Worm (Caenorhabditis elegans) whole organism, mixed stage, embryonic: ENCODE results near the gene vps-54.

Experiments used
- blmp-1 ChIP-seq: fragments of 150-350 bp; optimal IDR thresholded peaks from 2 replicates; lab custom pipeline; 2014; ENCODE audit warnings: missing biosample characterization, missing genetic modification characterization
- ceh-39 ChIP-seq: fragments of 150-350 bp; optimal IDR thresholded peaks from 2 replicates; lab custom pipeline; 2014; ENCODE audit warnings: missing biosample characterization, missing genetic modification characterization
- ceh-43 ChIP-seq: fragments of 200-800 bp; sonication (Bioruptor generic); optimal IDR thresholded peaks from 2 replicates; lab custom pipeline; 2018; ENCODE audit warnings: mild to moderate bottlenecking, missing genetic modification characterization, moderate library complexity, missing compliant biosample characterization
- ceh-83 ChIP-seq: fragments of 200-800 bp; sonication (Bioruptor generic); optimal IDR thresholded peaks from 2 replicates; lab custom pipeline; 2018; ENCODE audit warnings: mild to moderate bottlenecking, missing genetic modification characterization, missing compliant biosample characterization
- ces-1 ChIP-seq: fragments of 150-350 bp; optimal IDR thresholded peaks from 2 replicates; lab custom pipeline; 2014; ENCODE audit warnings: missing biosample characterization, missing genetic modification reagents, missing genetic modification characterization
- drap-1 ChIP-seq: fragments of 200-800 bp; sonication (Bioruptor generic); optimal IDR thresholded peaks from 3 replicates; lab custom pipeline; 2018; ENCODE audit warnings: mild to moderate bottlenecking, missing genetic modification characterization, missing compliant biosample characterization
- elt-1 ChIP-seq: sonication (generic microtip); optimal IDR thresholded peaks from 2 replicates; lab custom pipeline; 2017; ENCODE audit warnings: missing genetic modification characterization, mild to moderate bottlenecking, missing compliant biosample characterization, antibody characterized with exemption, moderate library complexity, borderline replicate concordance; ENCODE audit not compliant: insufficient read depth
- elt-3 ChIP-seq: fragments of 150-350 bp; optimal IDR thresholded peaks from 2 replicates; lab custom pipeline; 2014; ENCODE audit warnings: missing biosample characterization, missing genetic modification characterization
- flh-1 ChIP-seq: fragments of 200-800 bp; sonication (Bioruptor generic); optimal IDR thresholded peaks from 2 replicates; lab custom pipeline; 2018; ENCODE audit warnings: mild to moderate bottlenecking, missing genetic modification characterization, moderate library complexity, missing compliant biosample characterization
- ham-2 ChIP-seq: fragments of 200-800 bp; sonication (Bioruptor generic); optimal IDR thresholded peaks from 2 replicates; lab custom pipeline; 2018; ENCODE audit warnings: mild to moderate bottlenecking, missing genetic modification characterization, missing compliant biosample characterization
- hlh-1 ChIP-seq: fragments of 150-350 bp; optimal IDR thresholded peaks from 2 replicates; lab custom pipeline; 2014; ENCODE audit warnings: missing biosample characterization, missing genetic modification reagents, missing genetic modification characterization
- lin-13 ChIP-seq: fragments of 150-350 bp; optimal IDR thresholded peaks from 2 replicates; lab custom pipeline; 2014; ENCODE audit warnings: missing biosample characterization, missing genetic modification characterization
- lin-32 ChIP-seq: fragments of 200-800 bp; sonication (Bioruptor generic); optimal IDR thresholded peaks from 2 replicates; lab custom pipeline; 2018; ENCODE audit warnings: mild to moderate bottlenecking, missing genetic modification characterization, missing compliant biosample characterization
- lsy-2 ChIP-seq: fragments of 150-350 bp; optimal IDR thresholded peaks from 2 replicates; lab custom pipeline; 2014; ENCODE audit warnings: missing biosample characterization, missing genetic modification characterization
- mab-5 ChIP-seq: fragments of 150-350 bp; optimal IDR thresholded peaks from 2 replicates; lab custom pipeline; 2014; ENCODE audit warnings: missing biosample characterization, missing genetic modification characterization
- mep-1 ChIP-seq: fragments of 150-350 bp; optimal IDR thresholded peaks from 2 replicates; lab custom pipeline; 2017; ENCODE audit warnings: missing biosample characterization, missing genetic modification reagents, missing genetic modification characterization, inconsistent platforms
- nhr-12 ChIP-seq: fragments of 150-350 bp; optimal IDR thresholded peaks from 2 replicates; lab custom pipeline; 2014; ENCODE audit warnings: missing biosample characterization, missing genetic modification characterization
- nhr-2 ChIP-seq: fragments of 150-350 bp; optimal IDR thresholded peaks from 2 replicates; lab custom pipeline; 2014; ENCODE audit warnings: missing biosample characterization, missing genetic modification characterization
- nhr-237 ChIP-seq: fragments of 150-350 bp; optimal IDR thresholded peaks from 2 replicates; lab custom pipeline; 2014; ENCODE audit warnings: missing biosample characterization, missing genetic modification characterization
- nhr-76 ChIP-seq: sonication (generic microtip); optimal IDR thresholded peaks from 2 replicates; lab custom pipeline; 2017; ENCODE audit warnings: missing biosample characterization, missing genetic modification characterization
- sptf-1 ChIP-seq: sonication (generic microtip); optimal IDR thresholded peaks from 2 replicates; lab custom pipeline; 2017; ENCODE audit warnings: mild to moderate bottlenecking, missing genetic modification characterization, moderate library complexity, missing compliant biosample characterization
- tbx-8 ChIP-seq: fragments of 200-800 bp; sonication (Bioruptor generic); optimal IDR thresholded peaks from 2 replicates; lab custom pipeline; 2018; ENCODE audit warnings: mild to moderate bottlenecking, missing genetic modification characterization, moderate library complexity, missing compliant biosample characterization
- unc-39 ChIP-seq: fragments of 150-350 bp; optimal IDR thresholded peaks from 2 replicates; lab custom pipeline; 2014; ENCODE audit warnings: missing biosample characterization, missing genetic modification characterization
- unc-62 ChIP-seq: fragments of 150-350 bp; optimal IDR thresholded peaks from 2 replicates; lab custom pipeline; 2014; ENCODE audit warnings: missing biosample characterization, missing genetic modification reagents, missing genetic modification characterization
- zip-8 ChIP-seq: fragments of 150-350 bp; optimal IDR thresholded peaks from 2 replicates; lab custom pipeline; 2014; ENCODE audit warnings: missing biosample characterization, missing genetic modification characterization
- ztf-11 ChIP-seq: fragments of 150-350 bp; optimal IDR thresholded peaks from 2 replicates; lab custom pipeline; 2014; ENCODE audit warnings: missing biosample characterization, missing genetic modification characterization

Gene vps-54

DNA sequence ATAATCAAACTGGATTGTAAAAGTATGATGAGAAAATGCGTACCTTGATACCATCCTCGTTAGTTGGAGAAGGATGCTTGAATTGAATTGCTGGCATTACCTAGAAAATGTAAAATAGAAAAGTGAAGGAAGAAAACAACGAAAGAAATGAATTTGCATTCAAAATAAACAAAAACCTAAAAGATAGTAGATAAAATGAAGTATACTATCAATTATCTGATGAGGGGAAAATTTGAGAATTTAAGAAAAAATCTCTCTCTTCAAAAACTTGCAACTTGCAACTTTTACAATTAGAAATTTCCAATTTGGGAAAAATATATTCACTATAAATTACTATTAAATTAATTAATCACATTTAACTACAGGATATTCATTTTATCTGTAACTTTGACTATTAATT, 18.6 kb upstream of the vps-54 start, which contains the start of gene T21C9.11:
Gene T21C9.11 (minus strand): TSS at position 101 of the 400 bp plus-strand sequence.
- TF ChIP-seq drap-1 (GFP tag; lab: Kevin White, UChicago) (no peak), ceh-43 (no peak), ztf-11 (no peak), nhr-237 (tag; lab: Kevin White, UChicago) (no peak), tbx-8 (GFP tag; lab: Kevin White, UChicago) (no peak), mab-5 (tag; lab: Kevin White, UChicago) (no peak), nhr-2 (tag; lab: Kevin White, UChicago) (no peak), zip-8 (tag; lab: Kevin White, UChicago) (no peak), ham-2 (GFP tag; lab: Kevin White, UChicago) (no peak), ces-1 (GFP tag; lab: Kevin White, UChicago) (no peak), lsy-2 (tag; lab: Kevin White, UChicago) (no peak), flh-1 (GFP tag; lab: Kevin White, UChicago) (no peak), nhr-12 (tag; lab: Kevin White, UChicago) (no peak)
- TF ChIP-seq, all 35 proteins: peak for 0

DNA sequence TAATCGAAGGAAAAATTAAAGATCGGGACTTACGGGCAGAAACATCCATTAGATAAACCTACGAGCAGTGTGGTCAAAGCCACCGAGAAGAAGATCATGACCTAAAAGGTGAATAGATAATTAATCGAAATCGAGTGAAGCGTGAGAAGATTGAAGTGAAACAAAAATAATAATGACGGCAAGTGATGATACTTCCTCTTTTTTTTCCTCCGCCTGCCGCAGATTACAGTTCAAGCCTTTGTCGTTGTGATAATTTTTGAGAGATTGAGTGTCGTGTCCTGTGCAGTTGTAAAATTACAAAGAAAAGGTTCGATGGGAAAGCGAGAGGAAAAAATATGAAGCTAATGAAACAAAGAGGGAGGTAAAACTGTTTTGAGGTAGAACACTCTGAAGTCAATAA, 16.3 kb upstream of the vps-54 start, which contains the start of gene T21C9.9:
Gene T21C9.9 (minus strand): TSS at position 101 of the 400 bp plus-strand sequence.
- TF ChIP-seq sptf-1 (tag; lab: Kevin White, UChicago), result no peak
- no peak for TF ChIP-seq ceh-39 (tag; lab: Kevin White, UChicago)
- TF ChIP-seq zip-8 (tag; lab: Kevin White, UChicago), result no peak
- TF ChIP-seq nhr-12 (tag; lab: Kevin White, UChicago), result no peak
- TF ChIP-seq nhr-76 (tag; lab: Kevin White, UChicago), result no peak
- TF ChIP-seq ham-2 (GFP tag; lab: Kevin White, UChicago), result no peak
- TF ChIP-seq unc-39 (tag; lab: Kevin White, UChicago), result no peak
- TF ChIP-seq blmp-1 (tag; lab: Kevin White, UChicago), result no peak
- TF ChIP-seq tbx-8 (GFP tag; lab: Kevin White, UChicago), result no peak
- TF ChIP-seq, all 35 proteins: peak for 0

DNA sequence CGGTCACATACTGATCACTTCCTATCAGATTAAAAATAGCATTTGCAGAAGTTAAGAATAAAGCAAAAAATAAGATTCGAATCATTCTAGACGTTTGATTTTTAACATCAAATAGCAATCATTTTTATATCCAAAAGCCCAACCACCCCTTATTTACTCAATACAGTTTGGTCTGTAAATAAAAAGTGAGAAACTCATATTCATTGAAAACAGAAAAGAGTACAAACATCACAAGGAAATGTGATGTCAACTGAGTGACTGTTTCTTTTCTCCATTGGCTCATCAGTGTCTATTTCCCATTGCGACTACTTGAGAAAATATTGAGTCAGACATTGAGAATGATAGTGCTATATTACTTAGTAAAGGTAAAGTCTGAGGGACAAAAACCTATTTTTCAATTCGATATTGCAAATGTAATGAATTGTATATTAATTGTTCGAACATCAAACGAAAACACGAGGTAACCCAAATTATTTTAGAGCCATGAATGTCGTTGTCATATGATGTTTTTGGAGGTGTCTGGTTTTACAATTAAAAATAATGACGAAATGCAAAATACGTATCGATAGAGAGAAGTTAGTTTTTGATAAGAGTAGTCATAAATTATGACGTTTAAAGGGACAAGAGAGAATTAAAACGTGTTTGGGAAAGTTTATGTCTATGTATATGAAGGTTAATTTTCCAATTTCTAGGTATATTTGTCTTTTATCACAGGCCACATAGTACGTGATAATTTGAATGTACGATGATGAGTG, 13.7 kb upstream of the vps-54 start, which contains the start of gene ttr-23:
Gene ttr-23 (minus strand): TSS at position 87 of the 755 bp plus-strand sequence.
- no peak for TF ChIP-seq unc-62 (GFP tag; lab: Kevin White, UChicago)
- no peak for TF ChIP-seq ceh-39 (tag; lab: Kevin White, UChicago)
- TF ChIP-seq sptf-1 (tag; lab: Kevin White, UChicago), result no peak
- no peak for TF ChIP-seq nhr-2 (tag; lab: Kevin White, UChicago)
- no peak for TF ChIP-seq mab-5 (tag; lab: Kevin White, UChicago)
- no peak for TF ChIP-seq lin-13
- TF ChIP-seq elt-3, result no peak
- no peak for TF ChIP-seq ham-2 (GFP tag; lab: Kevin White, UChicago)
- no peak for TF ChIP-seq ces-1 (GFP tag; lab: Kevin White, UChicago)
- no peak for TF ChIP-seq flh-1 (GFP tag; lab: Kevin White, UChicago)
- no peak for TF ChIP-seq ztf-11
- no peak for TF ChIP-seq lin-32 (GFP tag; lab: Kevin White, UChicago)
- no peak for TF ChIP-seq elt-1 (tag; lab: Kevin White, UChicago)
- no peak for TF ChIP-seq drap-1 (GFP tag; lab: Kevin White, UChicago)
- TF ChIP-seq hlh-1 (tag; lab: Kevin White, UChicago), result no peak
- TF ChIP-seq lsy-2 (tag; lab: Kevin White, UChicago), result no peak
- TF ChIP-seq ceh-43, result no peak
- TF ChIP-seq tbx-8 (GFP tag; lab: Kevin White, UChicago), result no peak

DNA sequence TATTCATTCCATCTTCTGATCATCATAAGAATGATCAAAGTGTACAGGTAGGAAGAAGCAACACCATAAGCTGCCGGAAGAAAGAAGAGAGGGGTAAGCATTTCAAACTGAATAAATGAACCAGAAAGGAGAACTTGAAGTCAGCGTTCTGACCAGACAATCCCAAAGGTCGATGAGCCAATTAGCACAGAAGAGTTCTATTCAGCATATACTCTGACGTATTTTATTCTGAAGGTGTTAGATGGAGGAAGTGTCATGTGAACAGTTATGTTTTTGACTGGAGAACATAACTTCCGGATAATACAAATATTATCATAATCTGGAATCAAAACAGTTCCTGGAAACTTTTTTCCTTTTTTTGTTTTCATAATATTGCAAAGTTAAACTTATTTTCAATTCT, 12.5 kb upstream of the vps-54 start, which contains the start of gene srg-32:
Gene srg-32 (minus strand): TSS at position 101 of the 400 bp plus-strand sequence.
- TF ChIP-seq flh-1 (GFP tag; lab: Kevin White, UChicago) (no peak), nhr-12 (tag; lab: Kevin White, UChicago) (no peak)

DNA sequence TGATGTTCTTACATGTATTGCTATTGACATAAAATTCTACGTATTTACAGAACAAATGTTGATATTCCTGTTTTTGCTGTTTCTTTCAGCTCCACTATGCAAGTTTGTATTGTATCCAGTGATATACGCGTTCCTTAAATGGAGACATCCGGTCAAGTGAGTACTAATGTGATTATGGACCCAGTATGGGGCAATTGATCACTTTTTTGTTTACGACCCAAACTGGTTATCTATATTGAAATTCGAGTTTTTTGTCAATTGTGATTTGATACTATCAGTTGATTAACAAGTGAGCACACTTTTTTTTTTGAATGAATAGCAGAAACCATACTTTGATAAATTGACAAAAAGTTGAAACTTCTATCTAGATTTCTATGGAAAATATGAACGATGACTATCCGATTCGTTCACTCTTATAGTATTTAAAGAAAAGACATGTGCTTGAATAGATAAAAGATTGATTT, 5.7 kb upstream of the vps-54 start, which contains the start of gene T21C9.6:
Gene T21C9.6 (plus strand): TSS at position 51 of the 464 bp plus-strand sequence.
- TF ChIP-seq lsy-2 (tag; lab: Kevin White, UChicago) (no peak), ceh-83 (no peak), drap-1 (GFP tag; lab: Kevin White, UChicago) (no peak), mep-1 (tag; lab: Kevin White, UChicago) (no peak), nhr-76 (tag; lab: Kevin White, UChicago) (no peak), zip-8 (tag; lab: Kevin White, UChicago) (no peak)
